Fruit fly (Drosophila melanogaster) whole organism, embryonic: ENCODE measurements around the gene RanGAP.

Experiments
- Awh ChIP-seq: fragments of 200-800 bp; sonication (Bioruptor generic); IDR thresholded peaks from 2 replicates; pipeline ENCODE4, ENCODE4 v1.3.6; 2022; ENCODE audit warnings: missing biosample characterization, missing genetic modification characterization
- CG10321 ChIP-seq: fragments of 200-800 bp; sonication (Bioruptor generic); IDR thresholded peaks from 2 replicates; pipeline ENCODE4 v1.3.6; 2022; ENCODE audit warnings: missing biosample characterization, missing genetic modification characterization
- CG12299 ChIP-seq: fragments of 200-800 bp; sonication (Bioruptor generic); optimal IDR thresholded peaks from 2 replicates; lab custom pipeline; 2018; ENCODE audit warnings: missing biosample characterization, mild to moderate bottlenecking, missing genetic modification characterization
- CG1603 ChIP-seq: fragments of 200-800 bp; sonication (Bioruptor generic); optimal IDR thresholded peaks from 2 replicates; lab custom pipeline; 2019; ENCODE audit warnings: missing biosample characterization, mild to moderate bottlenecking, missing genetic modification characterization, moderate library complexity
- CG2889 ChIP-seq: fragments of 200-800 bp; sonication (Bioruptor generic); IDR thresholded peaks from 3 replicates; pipeline ENCODE4 v1.3.6; 2022; ENCODE audit warnings: missing biosample characterization, missing genetic modification characterization
- CG32767 ChIP-seq: fragments of 200-800 bp; sonication (Bioruptor generic); IDR thresholded peaks from 2 replicates; pipeline ENCODE4 v1.3.6; 2022; ENCODE audit warnings: missing biosample characterization, missing genetic modification characterization
- CG32772 ChIP-seq: fragments of 200-800 bp; sonication (Bioruptor generic); IDR thresholded peaks from 2 replicates; pipeline ENCODE4 v1.3.6; 2022; ENCODE audit warnings: missing biosample characterization, missing genetic modification characterization
- CG3847 ChIP-seq: fragments of 200-800 bp; sonication (Bioruptor generic); IDR thresholded peaks from 2 replicates; pipeline ENCODE4 v1.3.6; 2022; ENCODE audit warnings: missing biosample characterization, missing genetic modification characterization
- CG5180 ChIP-seq: fragments of 200-800 bp; sonication (Bioruptor generic); optimal IDR thresholded peaks from 3 replicates; lab custom pipeline; 2017; ENCODE audit warnings: missing biosample characterization, missing genetic modification characterization, mild to moderate bottlenecking, moderate library complexity, missing genetic modification reagents
- CG6254 ChIP-seq: fragments of 200-800 bp; sonication (Bioruptor generic); optimal IDR thresholded peaks from 3 replicates; lab custom pipeline; 2017; ENCODE audit warnings: mild to moderate bottlenecking, missing biosample characterization, missing genetic modification reagents, missing genetic modification characterization
- CG6654 ChIP-seq: fragments of 200-800 bp; sonication (Bioruptor generic); optimal IDR thresholded peaks from 2 replicates; lab custom pipeline; 2017; ENCODE audit warnings: missing biosample characterization, mild to moderate bottlenecking, missing genetic modification characterization
- CG7963 ChIP-seq: fragments of 200-800 bp; sonication (Bioruptor generic); IDR thresholded peaks from 3 replicates; pipeline ENCODE4 v1.3.6; 2022; ENCODE audit warnings: missing biosample characterization, missing genetic modification characterization; ENCODE audit not compliant: partially characterized antibody
- CG8388 ChIP-seq: fragments of 200-800 bp; sonication (Bioruptor generic); optimal IDR thresholded peaks from 2 replicates; lab custom pipeline; 2019; ENCODE audit warnings: missing biosample characterization, mild to moderate bottlenecking, missing genetic modification characterization, moderate library complexity
- CG9817 ChIP-seq: fragments of 200-800 bp; sonication (Bioruptor generic); optimal IDR thresholded peaks from 2 replicates; lab custom pipeline; 2018; ENCODE audit warnings: missing biosample characterization, mild to moderate bottlenecking, missing genetic modification characterization, moderate library complexity
- Drgx ChIP-seq: fragments of 200-800 bp; sonication (Bioruptor generic); IDR thresholded peaks from 2 replicates; pipeline ENCODE4 v1.3.6; 2022; ENCODE audit warnings: missing biosample characterization, missing genetic modification characterization
- E2f1 ChIP-seq: fragments of 200-800 bp; sonication (Bioruptor generic); IDR thresholded peaks from 2 replicates; pipeline ENCODE4 v1.3.6; 2022; ENCODE audit warnings: missing biosample characterization, missing genetic modification characterization
- ERR ChIP-seq: fragments of 200-800 bp; sonication (Bioruptor generic); optimal IDR thresholded peaks from 2 replicates; lab custom pipeline; 2016; ENCODE audit warnings: missing biosample characterization, missing genetic modification characterization
- Ets65A ChIP-seq: fragments of 200-800 bp; sonication (Bioruptor generic); peaks from one replicate; lab custom pipeline; 2016; ENCODE audit warnings: missing biosample characterization, missing genetic modification characterization
- Ets97D ChIP-seq: fragments of 200-800 bp; sonication (Bioruptor generic); optimal IDR thresholded peaks from 3 replicates; lab custom pipeline; 2016; ENCODE audit warnings: missing biosample characterization, missing genetic modification characterization
- Fer1 ChIP-seq: fragments of 200-800 bp; sonication (Bioruptor generic); optimal IDR thresholded peaks from 2 replicates; lab custom pipeline; 2017; ENCODE audit warnings: missing biosample characterization, mild to moderate bottlenecking, missing genetic modification characterization
- Hr51 ChIP-seq, 2 experiments: fragments of 200-800 bp; sonication (Bioruptor generic); optimal IDR thresholded peaks; 2 replicates in 1 of 2; 3 replicates in 1 of 2; lab custom pipeline; 2016 to 2018; ENCODE audit warnings: missing biosample characterization in 2 of 2, missing genetic modification characterization in 2 of 2, mild to moderate bottlenecking in 1 of 2, moderate library complexity in 1 of 2
- Med ChIP-seq: fragments of 200-800 bp; sonication (Bioruptor generic); peaks from one replicate; lab custom pipeline; 2016; ENCODE audit warnings: missing biosample characterization, missing genetic modification characterization, mild to moderate bottlenecking, inconsistent platforms, moderate library complexity
- Neu2 ChIP-seq: fragments of 200-800 bp; sonication (Bioruptor generic); optimal IDR thresholded peaks from 3 replicates; lab custom pipeline; 2016; ENCODE audit warnings: missing biosample characterization, missing genetic modification characterization, borderline replicate concordance
- Ssrp ChIP-seq: fragments of 200-800 bp; sonication (Bioruptor generic); optimal IDR thresholded peaks from 2 replicates; lab custom pipeline; 2018; ENCODE audit warnings: missing biosample characterization, mild to moderate bottlenecking, missing genetic modification characterization, moderate library complexity
- Xbp1 ChIP-seq: fragments of 200-800 bp; sonication (Bioruptor generic); optimal IDR thresholded peaks from 3 replicates; lab custom pipeline; 2016; ENCODE audit warnings: missing biosample characterization, mild to moderate bottlenecking, missing genetic modification characterization
- ato ChIP-seq: fragments of 200-800 bp; sonication (Bioruptor generic); IDR thresholded peaks from 2 replicates; pipeline ENCODE4 v1.3.6; 2022; ENCODE audit warnings: missing biosample characterization, missing genetic modification characterization; ENCODE audit not compliant: partially characterized antibody
- bbx ChIP-seq: fragments of 200-800 bp; sonication (Bioruptor generic); IDR thresholded peaks from 2 replicates; pipeline ENCODE4 v1.3.6; 2022; ENCODE audit warnings: missing biosample characterization, missing genetic modification characterization; ENCODE audit not compliant: partially characterized antibody
- br ChIP-seq: fragments of >200 bp; optimal IDR thresholded peaks from 2 replicates; lab custom pipeline; 2017
- chm ChIP-seq: fragments of 200-800 bp; sonication (Bioruptor generic); IDR thresholded peaks from 2 replicates; pipeline ENCODE4 v1.3.6; 2022; ENCODE audit warnings: missing biosample characterization, missing genetic modification characterization
- ci ChIP-seq: fragments of 200-800 bp; sonication (Bioruptor generic); IDR thresholded peaks from 3 replicates; pipeline ENCODE4 v1.3.6; 2022; ENCODE audit warnings: missing biosample characterization, missing genetic modification characterization
- corto ChIP-seq: fragments of 200-800 bp; sonication (Bioruptor generic); optimal IDR thresholded peaks from 2 replicates; lab custom pipeline; 2016; ENCODE audit warnings: missing biosample characterization, mild to moderate bottlenecking, missing genetic modification characterization, moderate library complexity
- dysf ChIP-seq: fragments of 200-800 bp; sonication (Bioruptor generic); IDR thresholded peaks from 3 replicates; pipeline ENCODE4 v1.3.6; 2022; ENCODE audit warnings: missing biosample characterization, missing genetic modification characterization
- en ChIP-seq: fragments of 200-800 bp; sonication (Bioruptor generic); optimal IDR thresholded peaks from 2 replicates; lab custom pipeline; 2016; ENCODE audit warnings: missing biosample characterization, missing genetic modification characterization
- eve ChIP-seq, 2 experiments: fragments of >200 bp; optimal IDR thresholded peaks; 2 replicates each; lab custom pipeline; 2017; ENCODE audit warnings: missing biosample characterization in 2 of 2, missing genetic modification characterization in 2 of 2
- gro ChIP-seq: fragments of 200-800 bp; sonication (Bioruptor generic); optimal IDR thresholded peaks from 2 replicates; lab custom pipeline; 2016; ENCODE audit warnings: missing biosample characterization, missing genetic modification characterization
- knrl ChIP-seq: fragments of 200-800 bp; sonication (Bioruptor generic); IDR thresholded peaks from 3 replicates; pipeline ENCODE4 v1.3.6; 2022; ENCODE audit warnings: missing biosample characterization, missing genetic modification characterization; ENCODE audit not compliant: partially characterized antibody
- lilli ChIP-seq: fragments of 200-800 bp; sonication (Bioruptor generic); optimal IDR thresholded peaks from 3 replicates; lab custom pipeline; 2016; ENCODE audit warnings: missing biosample characterization, missing genetic modification characterization
- nerfin-1 ChIP-seq: fragments of 200-800 bp; sonication (Bioruptor generic); optimal IDR thresholded peaks from 3 replicates; lab custom pipeline; 2019; ENCODE audit warnings: missing biosample characterization, mild to moderate bottlenecking, missing genetic modification characterization, moderate library complexity
- onecut ChIP-seq: fragments of 200-800 bp; sonication (Bioruptor generic); IDR thresholded peaks from 2 replicates; pipeline ENCODE4 v1.3.6; 2022; ENCODE audit warnings: missing biosample characterization, missing genetic modification characterization
- p53 ChIP-seq: fragments of 200-800 bp; sonication (Bioruptor generic); optimal IDR thresholded peaks from 2 replicates; lab custom pipeline; 2016; ENCODE audit warnings: missing biosample characterization, missing genetic modification characterization
- pzg ChIP-seq: fragments of 200-800 bp; sonication (Bioruptor generic); optimal IDR thresholded peaks from 3 replicates; lab custom pipeline; 2018; ENCODE audit warnings: missing biosample characterization, mild to moderate bottlenecking, missing genetic modification characterization, moderate library complexity
- scrt ChIP-seq: fragments of 200-800 bp; sonication (Bioruptor generic); optimal IDR thresholded peaks from 2 replicates; lab custom pipeline; 2018; ENCODE audit warnings: missing biosample characterization, mild to moderate bottlenecking, missing genetic modification characterization, moderate library complexity
- sd ChIP-seq: fragments of 200-800 bp; sonication (Bioruptor generic); optimal IDR thresholded peaks from 3 replicates; lab custom pipeline; 2018; ENCODE audit warnings: missing biosample characterization, mild to moderate bottlenecking, missing genetic modification characterization, moderate library complexity
- slbo ChIP-seq: fragments of 200-800 bp; sonication (Bioruptor generic); IDR thresholded peaks from 2 replicates; pipeline ENCODE4 v1.3.6; 2022; ENCODE audit warnings: missing biosample characterization, missing genetic modification characterization
- sob ChIP-seq: fragments of 200-800 bp; sonication (Bioruptor generic); IDR thresholded peaks from 2 replicates; pipeline ENCODE4 v1.3.6; 2022; ENCODE audit warnings: missing biosample characterization, missing genetic modification characterization
- stwl ChIP-seq: fragments of 200-800 bp; sonication (Bioruptor generic); optimal IDR thresholded peaks from 3 replicates; lab custom pipeline; 2018; ENCODE audit warnings: missing biosample characterization, mild to moderate bottlenecking, missing genetic modification characterization, moderate library complexity
- trem ChIP-seq: fragments of 200-800 bp; optimal IDR thresholded peaks from 3 replicates; lab custom pipeline; 2019; ENCODE audit warnings: missing biosample characterization, mild to moderate bottlenecking, missing genetic modification characterization, moderate library complexity
- tup ChIP-seq: fragments of 200-800 bp; sonication (Bioruptor generic); optimal IDR thresholded peaks from 2 replicates; lab custom pipeline; 2016; ENCODE audit warnings: missing biosample characterization, mild to moderate bottlenecking, missing genetic modification characterization, moderate library complexity
- vvl ChIP-seq: fragments of 200-800 bp; sonication (Bioruptor generic); IDR thresholded peaks from 2 replicates; pipeline ENCODE4 v1.3.6; 2022; ENCODE audit warnings: missing biosample characterization, missing genetic modification characterization

RanGAP gene

DNA sequence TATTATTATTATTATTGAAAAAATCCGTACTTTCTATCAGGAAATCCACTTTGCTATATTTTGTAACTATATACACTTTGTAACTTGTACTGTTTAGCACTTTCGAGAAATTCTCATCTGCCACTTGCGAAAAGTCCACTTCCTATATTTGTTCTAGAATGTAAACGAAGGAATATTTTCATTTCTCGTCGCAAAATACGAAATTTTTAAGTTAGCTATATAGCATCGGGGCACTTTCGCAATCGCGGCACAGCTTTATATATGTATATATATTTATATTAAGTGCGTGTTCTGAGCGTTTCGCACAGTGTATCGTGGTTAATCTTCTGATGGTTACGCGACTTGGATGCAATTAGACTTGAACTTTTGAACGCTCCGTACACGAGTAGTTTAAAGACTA is at the start of gene RanGAP:
RanGAP (plus strand) TSS at position 169 of the 400 bp plus-strand sequence.
- peak; percentile 44; the same call in 1 of the 2 replicates for TF ChIP-seq Drgx (GFP tag; lab: Robert Waterston, UW)
- no peak for TF ChIP-seq Xbp1
- TF ChIP-seq, all 482 proteins: peak for 1

DNA sequence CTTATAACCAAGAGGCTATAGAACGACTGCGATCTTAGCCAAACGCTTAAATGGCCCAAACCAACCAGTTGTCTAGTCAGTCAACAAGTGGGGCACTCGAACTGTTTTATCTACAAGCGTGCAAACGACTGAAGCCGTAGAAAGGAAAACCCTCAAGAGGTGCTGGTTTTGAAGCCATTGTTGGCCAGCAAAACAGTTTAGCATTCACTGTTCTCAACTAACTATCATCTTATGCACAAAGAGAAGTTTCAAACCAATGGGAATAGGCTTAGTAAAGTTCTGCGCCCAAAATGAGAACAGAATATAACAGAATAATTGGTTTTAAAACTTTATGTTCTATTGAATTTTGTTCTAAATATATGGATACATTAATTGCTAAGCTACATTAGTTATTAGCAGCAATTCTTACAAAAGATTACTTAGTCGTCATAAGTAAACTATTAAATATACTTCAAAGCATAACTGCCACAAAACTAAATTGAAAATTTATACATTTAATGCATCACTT is 48.0 kb upstream of the RanGAP start, which contains the start of gene CG31798:
CG31798 (plus strand) TSS at position 458 of the 508 bp plus-strand sequence.
- TF ChIP-seq gro (GFP tag; lab: Kevin White, UChicago) (no peak), CG6654 (GFP tag; lab: Kevin White, UChicago) (peak; percentile 99), Fer1 (GFP tag; lab: Kevin White, UChicago) (no peak), sd (tag; lab: Kevin White, UChicago) (no peak), en (GFP tag; lab: Kevin White, UChicago) (no peak), lilli (GFP tag; lab: Kevin White, UChicago) (no peak), CG1603 (tag; lab: Kevin White, UChicago) (no peak), tup (GFP tag; lab: Kevin White, UChicago) (no peak), Ets97D (GFP tag; lab: Kevin White, UChicago) (no peak), Awh (GFP tag; lab: Robert Waterston, UW) (no peak), dysf (0 out of 3 replicates have a peak, but pooled peaks have one; percentile 20), bbx (GFP tag; lab: Robert Waterston, UW) (0 out of 2 replicates have a peak, but pooled peaks have one; percentile 11), Ssrp (tag; lab: Kevin White, UChicago) (no peak), ci (GFP tag; lab: Robert Waterston, UW) (peak; percentile 18; the same call in 1 of the 3 replicates), CG5180 (GFP tag; lab: Kevin White, UChicago) (peak; percentile 26), scrt (peak; percentile 8), ERR (GFP tag; lab: Kevin White, UChicago) (no peak), CG9817 (tag; lab: Kevin White, UChicago) (peak; percentile 6), trem (tag; lab: Kevin White, UChicago) (peak; percentile 11), p53 (no peak), CG32767 (GFP tag; lab: Robert Waterston, UW) (no peak), corto (no peak), CG10321 (no peak), stwl (tag; lab: Kevin White, UChicago) (peak; percentile 64), vvl (GFP tag; lab: Robert Waterston, UW) (no peak), Neu2 (GFP tag; lab: Kevin White, UChicago) (no peak), CG7963 (GFP tag; lab: Robert Waterston, UW) (peak; percentile 11; the same call in 1 of the 3 replicates), CG8388 (no peak), nerfin-1 (tag; lab: Kevin White, UChicago) (no peak), eve (GFP tag; optimal IDR thresholded peaks at IDR 0.05; lab: Kevin White, UChicago) (no peak), onecut (GFP tag; lab: Robert Waterston, UW) (no peak), Hr51 (GFP tag; optimal IDR thresholded peaks at IDR 0.05; lab: Kevin White, UChicago) (no peak), chm (GFP tag; lab: Robert Waterston, UW) (no peak), knrl (GFP tag; lab: Robert Waterston, UW) (peak; percentile 52; the same call in 2 of the 3 replicates), CG3847 (GFP tag; lab: Robert Waterston, UW) (no peak), sob (peak; percentile 39; the same call in 1 of the 2 replicates), Ets65A (peak; percentile 5), CG12299 (tag; lab: Kevin White, UChicago) (no peak), CG2889 (GFP tag; lab: Robert Waterston, UW) (no peak), Med (peak; percentile 44), br (lab: Kevin White, UChicago) (no peak), ato (GFP tag; lab: Robert Waterston, UW) (no peak), CG6254 (no peak), slbo (GFP tag; lab: Robert Waterston, UW) (no peak), E2f1 (no peak), pzg (GFP tag; lab: Kevin White, UChicago) (peak; percentile 14), CG32772 (no peak)
